Worm (Caenorhabditis elegans): ENCODE measurements around the gene dgk-2.

DNA sequence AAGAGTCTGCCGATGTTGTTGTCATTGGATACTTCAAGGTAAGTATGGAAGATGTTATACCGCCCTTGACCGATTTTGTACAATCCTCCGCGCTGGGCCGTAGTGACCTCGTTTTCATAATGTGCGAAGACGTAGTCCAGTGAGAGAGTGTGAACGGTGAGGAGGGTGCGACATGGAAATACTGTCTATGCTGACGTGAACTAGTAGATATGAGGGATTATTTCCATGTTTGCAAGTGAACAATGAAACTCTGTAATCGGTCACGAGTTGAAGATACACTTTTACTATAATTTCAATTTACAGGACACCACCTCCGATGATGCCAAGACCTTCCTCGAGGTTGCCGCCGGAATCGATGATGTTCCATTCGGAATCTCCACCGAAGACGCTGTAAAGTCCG lies 20.7 kb upstream of the dgk-2 start:
- no peak for TF ChIP-seq tbx-2 (tag; optimal IDR thresholded peaks at IDR 0.05)
- no peak for TF ChIP-seq pqm-1 (tag; optimal IDR thresholded peaks at IDR 0.05)
- no peak for TF ChIP-seq nfya-1 (tag; optimal IDR thresholded peaks at IDR 0.05)
- no peak for TF ChIP-seq ama-1 (optimal IDR thresholded peaks at IDR 0.05)
- TF ChIP-seq pros-1 (tag; optimal IDR thresholded peaks at IDR 0.05), result no peak
- no peak for TF ChIP-seq fax-1 (tag; optimal IDR thresholded peaks at IDR 0.05)
- TF ChIP-seq che-1 (tag; optimal IDR thresholded peaks at IDR 0.05), result no peak
- no peak for TF ChIP-seq unc-86 (tag; optimal IDR thresholded peaks at IDR 0.05)
- TF ChIP-seq pha-4 (tag; optimal IDR thresholded peaks at IDR 0.05), result no peak
- TF ChIP-seq ceh-9 (tag; optimal IDR thresholded peaks at IDR 0.05), result no peak
- no peak for TF ChIP-seq dmd-4 (tag; optimal IDR thresholded peaks at IDR 0.05; ENCODE audit: borderline replicate concordance)
- TF ChIP-seq ahr-1 (tag; optimal IDR thresholded peaks at IDR 0.05), result no peak
- no peak for TF ChIP-seq lin-11 (tag; optimal IDR thresholded peaks at IDR 0.05)
